Fruit fly (Drosophila melanogaster) whole organism, adult: ENCODE data around the gene CG4666.

ENCODE experiments used
- CG7101 ChIP-seq: fragments of 200-800 bp; sonication (Bioruptor generic); optimal IDR thresholded peaks from 2 replicates; lab custom pipeline; 2018; ENCODE audit warnings: missing biosample characterization, mild to moderate bottlenecking, missing genetic modification characterization, moderate library complexity
- Hr96 ChIP-seq: fragments of 200-800 bp; sonication (Bioruptor generic); optimal IDR thresholded peaks from 2 replicates; lab custom pipeline; 2016; ENCODE audit warnings: missing biosample characterization, missing genetic modification characterization
- ovo ChIP-seq: fragments of 200-800 bp; sonication (Bioruptor generic); optimal IDR thresholded peaks from 2 replicates; lab custom pipeline; 2016; ENCODE audit warnings: missing biosample characterization, missing genetic modification characterization
- toe ChIP-seq: fragments of 200-800 bp; sonication (Bioruptor generic); optimal IDR thresholded peaks from 2 replicates; lab custom pipeline; 2016; ENCODE audit warnings: missing biosample characterization, missing genetic modification characterization

- TF ChIP-seq Hr96 (GFP tag; lab: Kevin White, UChicago), result no peak
- no peak for TF ChIP-seq toe
- no peak for TF ChIP-seq ovo (GFP tag; lab: Kevin White, UChicago)
- no peak for TF ChIP-seq CG7101
These were observed 26.5 kb downstream of the CG4666 start for dm6 chrX:6050935-6051656.
